Fruit fly (Drosophila melanogaster) whole organism, prepupa: ENCODE results near the gene PAPLA1.

Experiments used
- Blimp-1 ChIP-seq: fragments of 200-800 bp; sonication (Bioruptor generic); optimal IDR thresholded peaks from 3 replicates; lab custom pipeline; 2017; ENCODE audit warnings: missing biosample characterization, missing genetic modification characterization, mild to moderate bottlenecking, moderate library complexity, missing genetic modification reagents
- CG11762 ChIP-seq: fragments of 200-800 bp; sonication (Bioruptor generic); optimal IDR thresholded peaks from 3 replicates; lab custom pipeline; 2016; ENCODE audit warnings: missing biosample characterization, missing genetic modification characterization; ENCODE audit not compliant: insufficient read depth
- CG11902 ChIP-seq: fragments of 200-800 bp; sonication (Bioruptor generic); optimal IDR thresholded peaks from 3 replicates; lab custom pipeline; 2016; ENCODE audit warnings: missing biosample characterization, missing genetic modification characterization
- CG15336 ChIP-seq: fragments of 200-800 bp; sonication (Bioruptor generic); IDR thresholded peaks from 2 replicates; pipeline ENCODE4 v1.3.6; 2022; ENCODE audit warnings: missing biosample characterization, missing genetic modification characterization
- CG1621 ChIP-seq: fragments of 200-800 bp; sonication (Bioruptor generic); optimal IDR thresholded peaks from 3 replicates; lab custom pipeline; 2018; ENCODE audit warnings: missing biosample characterization, mild to moderate bottlenecking, missing genetic modification characterization
- CG16779 ChIP-seq: fragments of 200-800 bp; sonication (Bioruptor generic); optimal IDR thresholded peaks from 3 replicates; lab custom pipeline; 2017; ENCODE audit warnings: missing biosample characterization, mild to moderate bottlenecking, missing genetic modification characterization
- CG31627 ChIP-seq: fragments of 200-800 bp; sonication (Bioruptor generic); optimal IDR thresholded peaks from 3 replicates; lab custom pipeline; 2016; ENCODE audit warnings: missing biosample characterization, missing genetic modification characterization
- CG32006 ChIP-seq: fragments of 200-800 bp; sonication (Bioruptor generic); optimal IDR thresholded peaks from 3 replicates; lab custom pipeline; 2017; ENCODE audit warnings: missing biosample characterization, mild to moderate bottlenecking, missing genetic modification characterization
- CG34406 ChIP-seq: fragments of 200-800 bp; sonication (Bioruptor generic); optimal IDR thresholded peaks from 3 replicates; lab custom pipeline; 2016; ENCODE audit warnings: missing biosample characterization, missing genetic modification characterization
- CG3919 ChIP-seq: fragments of 200-800 bp; sonication (Bioruptor generic); optimal IDR thresholded peaks from 3 replicates; lab custom pipeline; 2016; ENCODE audit warnings: missing biosample characterization, missing genetic modification characterization
- CG4318 ChIP-seq: fragments of 200-800 bp; sonication (Bioruptor generic); optimal IDR thresholded peaks from 3 replicates; lab custom pipeline; 2017; ENCODE audit warnings: missing biosample characterization, mild to moderate bottlenecking, missing genetic modification characterization
- CG6792 ChIP-seq: fragments of 200-800 bp; sonication (Bioruptor generic); optimal IDR thresholded peaks from 3 replicates; lab custom pipeline; 2016; ENCODE audit warnings: missing biosample characterization, missing genetic modification characterization
- CG6854 ChIP-seq: fragments of 200-800 bp; sonication (Bioruptor generic); optimal IDR thresholded peaks from 2 replicates; lab custom pipeline; 2017; ENCODE audit warnings: missing biosample characterization, mild to moderate bottlenecking, missing genetic modification characterization
- CG8319 ChIP-seq: fragments of 200-800 bp; sonication (Bioruptor generic); optimal IDR thresholded peaks from 3 replicates; lab custom pipeline; 2016; ENCODE audit warnings: missing biosample characterization, missing genetic modification characterization
- CG8632 ChIP-seq: fragments of 200-800 bp; sonication (Bioruptor generic); optimal IDR thresholded peaks from 3 replicates; lab custom pipeline; 2016; ENCODE audit warnings: missing biosample characterization, missing genetic modification characterization
- CG9139 ChIP-seq: fragments of 200-800 bp; sonication (Bioruptor generic); optimal IDR thresholded peaks from 3 replicates; lab custom pipeline; 2017; ENCODE audit warnings: missing biosample characterization, mild to moderate bottlenecking, missing genetic modification characterization
- Eip75B ChIP-seq: fragments of 200-800 bp; sonication (Bioruptor generic); optimal IDR thresholded peaks from 3 replicates; lab custom pipeline; 2016; ENCODE audit warnings: missing biosample characterization, missing genetic modification characterization
- Eip78C ChIP-seq: fragments of 200-800 bp; sonication (Bioruptor generic); peaks from one replicate; lab custom pipeline; 2016; ENCODE audit warnings: missing biosample characterization, missing genetic modification characterization
- Eip93F ChIP-seq: fragments of 200-800 bp; sonication (Bioruptor generic); optimal IDR thresholded peaks from 2 replicates; lab custom pipeline; 2016; ENCODE audit warnings: missing biosample characterization, mild to moderate bottlenecking, missing genetic modification characterization
- Ets21C ChIP-seq: fragments of 200-800 bp; sonication (Bioruptor generic); optimal IDR thresholded peaks from 3 replicates; lab custom pipeline; 2016; ENCODE audit warnings: missing biosample characterization, missing genetic modification characterization
- Hr38 ChIP-seq: sonication (Bioruptor generic); optimal IDR thresholded peaks from 2 replicates; lab custom pipeline; 2016; ENCODE audit warnings: missing biosample characterization, missing genetic modification characterization
- Hr39 ChIP-seq: fragments of 200-800 bp; sonication (Bioruptor generic); optimal IDR thresholded peaks from 2 replicates; lab custom pipeline; 2016; ENCODE audit warnings: missing biosample characterization, missing genetic modification characterization
- Met ChIP-seq: fragments of 200-800 bp; sonication (Bioruptor generic); optimal IDR thresholded peaks from 3 replicates; lab custom pipeline; 2016; ENCODE audit warnings: missing biosample characterization, missing genetic modification characterization
- OdsH ChIP-seq: fragments of 200-800 bp; sonication (Bioruptor generic); optimal IDR thresholded peaks from 3 replicates; lab custom pipeline; 2016; ENCODE audit warnings: missing biosample characterization, missing genetic modification characterization
- Smox ChIP-seq: fragments of 200-800 bp; sonication (Bioruptor generic); optimal IDR thresholded peaks from 3 replicates; lab custom pipeline; 2016; ENCODE audit warnings: missing biosample characterization, missing genetic modification characterization
- Sox102F ChIP-seq: fragments of 200-800 bp; sonication (Bioruptor generic); optimal IDR thresholded peaks from 2 replicates; lab custom pipeline; 2016; ENCODE audit warnings: missing biosample characterization, mild to moderate bottlenecking, missing genetic modification characterization
- Sox14 ChIP-seq: fragments of 200-800 bp; sonication (Bioruptor generic); optimal IDR thresholded peaks from 3 replicates; lab custom pipeline; 2016; ENCODE audit warnings: missing biosample characterization, missing genetic modification characterization
- Sox15 ChIP-seq: fragments of 200-800 bp; sonication (Bioruptor generic); optimal IDR thresholded peaks from 3 replicates; lab custom pipeline; 2016; ENCODE audit warnings: missing biosample characterization, missing genetic modification characterization
- achi ChIP-seq: fragments of 200-800 bp; sonication (Bioruptor generic); optimal IDR thresholded peaks from 3 replicates; lab custom pipeline; 2016; ENCODE audit warnings: missing biosample characterization, missing genetic modification characterization
- acj6 ChIP-seq: fragments of 200-800 bp; sonication (Bioruptor generic); optimal IDR thresholded peaks from 3 replicates; lab custom pipeline; 2016; ENCODE audit warnings: missing biosample characterization, missing genetic modification characterization
- cyc ChIP-seq: fragments of 200-800 bp; sonication (Bioruptor generic); optimal IDR thresholded peaks from 3 replicates; lab custom pipeline; 2016; ENCODE audit warnings: missing biosample characterization, missing genetic modification characterization
- dac ChIP-seq: fragments of 200-800 bp; sonication (Bioruptor generic); optimal IDR thresholded peaks from 2 replicates; lab custom pipeline; 2017; ENCODE audit warnings: missing biosample characterization, mild to moderate bottlenecking, missing genetic modification characterization
- eg ChIP-seq: fragments of 200-800 bp; sonication (Bioruptor generic); IDR thresholded peaks from 3 replicates; pipeline ENCODE4 v1.3.6; 2022; ENCODE audit warnings: missing biosample characterization, missing genetic modification characterization
- esn ChIP-seq: fragments of 200-800 bp; sonication (Bioruptor generic); optimal IDR thresholded peaks from 2 replicates; lab custom pipeline; 2016; ENCODE audit warnings: missing biosample characterization, mild to moderate bottlenecking, missing genetic modification characterization, moderate library complexity
- fd59A ChIP-seq: fragments of 200-800 bp; sonication (Bioruptor generic); optimal IDR thresholded peaks from 2 replicates; lab custom pipeline; 2017; ENCODE audit warnings: missing biosample characterization, mild to moderate bottlenecking, missing genetic modification characterization, missing genetic modification reagents
- fd85E ChIP-seq: fragments of 200-800 bp; sonication (Bioruptor generic); optimal IDR thresholded peaks from 3 replicates; lab custom pipeline; 2016; ENCODE audit warnings: missing biosample characterization, missing genetic modification characterization
- fkh ChIP-seq: fragments of 200-800 bp; sonication (Bioruptor generic); optimal IDR thresholded peaks from 3 replicates; lab custom pipeline; 2017; ENCODE audit warnings: missing biosample characterization, mild to moderate bottlenecking, missing genetic modification characterization, moderate library complexity
- pdm3 ChIP-seq: fragments of 200-800 bp; sonication (Bioruptor generic); optimal IDR thresholded peaks from 3 replicates; lab custom pipeline; 2016; ENCODE audit warnings: missing biosample characterization, missing genetic modification characterization
- salr ChIP-seq, 2 experiments: fragments of 200-800 bp; sonication (Bioruptor generic); optimal IDR thresholded peaks; 3 replicates each; lab custom pipeline; 2016 to 2018; ENCODE audit warnings: missing biosample characterization in 2 of 2, missing genetic modification characterization in 2 of 2, mild to moderate bottlenecking in 1 of 2
- spab ChIP-seq: fragments of 200-800 bp; sonication (Bioruptor generic); optimal IDR thresholded peaks from 2 replicates; lab custom pipeline; 2017; ENCODE audit warnings: missing biosample characterization, mild to moderate bottlenecking, missing genetic modification characterization, missing genetic modification reagents
- ss ChIP-seq, 2 experiments: fragments of 200-800 bp; sonication (Bioruptor generic); optimal IDR thresholded peaks; 2 replicates in 1 of 2; 3 replicates in 1 of 2; lab custom pipeline; 2017 to 2018; ENCODE audit warnings: mild to moderate bottlenecking in 2 of 2, missing biosample characterization in 2 of 2, missing genetic modification characterization in 2 of 2, moderate library complexity in 1 of 2
- svp ChIP-seq: fragments of 200-800 bp; sonication (Bioruptor generic); peaks from one replicate; lab custom pipeline; 2016; ENCODE audit warnings: missing biosample characterization, missing genetic modification characterization
- topi ChIP-seq: fragments of 200-800 bp; sonication (Bioruptor generic); optimal IDR thresholded peaks from 3 replicates; lab custom pipeline; 2016; ENCODE audit warnings: missing biosample characterization, missing genetic modification characterization
- vri ChIP-seq: fragments of 200-800 bp; sonication (Bioruptor generic); optimal IDR thresholded peaks from 3 replicates; lab custom pipeline; 2016; ENCODE audit warnings: missing biosample characterization, mild to moderate bottlenecking, missing genetic modification characterization

Gene PAPLA1

dm6 chr2L:8100489-8101352 lies 58.7 kb downstream of the PAPLA1 start (continued):
- TF ChIP-seq Hr39 (GFP tag; lab: Kevin White, UChicago): no peak
- TF ChIP-seq Sox102F (GFP tag; lab: Kevin White, UChicago): no peak
- TF ChIP-seq spab (GFP tag; lab: Kevin White, UChicago): peak; percentile 9
- no peak for TF ChIP-seq CG31627 (GFP tag; lab: Kevin White, UChicago)
- peak; percentile 44 for TF ChIP-seq CG34406 (GFP tag; lab: Kevin White, UChicago)
- TF ChIP-seq salr (GFP tag; optimal IDR thresholded peaks at IDR 0.05; lab: Kevin White, UChicago): no peak
- no peak for TF ChIP-seq Eip75B (GFP tag; lab: Kevin White, UChicago)
- TF ChIP-seq Sox15 (GFP tag; lab: Kevin White, UChicago): peak; percentile 13
- TF ChIP-seq CG6792 (GFP tag; lab: Kevin White, UChicago): no peak
- no peak for TF ChIP-seq CG16779 (tag; lab: Kevin White, UChicago)
- TF ChIP-seq Met: peak; percentile 60
- TF ChIP-seq CG11762 (GFP tag; lab: Kevin White, UChicago): no peak
- TF ChIP-seq CG4318 (GFP tag; lab: Kevin White, UChicago): no peak
- no peak for TF ChIP-seq Sox14 (GFP tag; lab: Kevin White, UChicago)
- peak; percentile 56 for TF ChIP-seq CG15336 (GFP tag; lab: Robert Waterston, UW)
- no peak for TF ChIP-seq CG11902 (GFP tag; lab: Kevin White, UChicago)
- no peak for TF ChIP-seq CG6854 (GFP tag; lab: Kevin White, UChicago)
- TF ChIP-seq CG32006 (GFP tag; lab: Kevin White, UChicago): no peak
- TF ChIP-seq achi (GFP tag; lab: Kevin White, UChicago): peak; percentile 30
- TF ChIP-seq CG9139 (GFP tag; lab: Kevin White, UChicago): no peak
- peak; percentile 42 for TF ChIP-seq cyc

- no peak for TF ChIP-seq achi (GFP tag; lab: Kevin White, UChicago)
- no peak for TF ChIP-seq Met
- peak; percentile 59 for TF ChIP-seq Eip78C (GFP tag; lab: Kevin White, UChicago)
- TF ChIP-seq vri: peak; percentile 22
- no peak for TF ChIP-seq CG3919 (GFP tag; lab: Kevin White, UChicago)
- peak; percentile 6; the same call in 1 of the 2 replicates for TF ChIP-seq CG15336 (GFP tag; lab: Robert Waterston, UW)
- no peak for TF ChIP-seq Hr39 (GFP tag; lab: Kevin White, UChicago)
- TF ChIP-seq CG9139 (GFP tag; lab: Kevin White, UChicago): no peak
- no peak for TF ChIP-seq CG8632
- no peak for TF ChIP-seq OdsH
- TF ChIP-seq CG34406 (GFP tag; lab: Kevin White, UChicago): no peak
- no peak for TF ChIP-seq CG8319 (GFP tag; lab: Kevin White, UChicago)
- TF ChIP-seq Sox15 (GFP tag; lab: Kevin White, UChicago): no peak
- no peak for TF ChIP-seq CG1621
- no peak for TF ChIP-seq dac (GFP tag; lab: Kevin White, UChicago)
- no peak for TF ChIP-seq Smox
- TF ChIP-seq eg (GFP tag; lab: Robert Waterston, UW): no peak; the same call in 2 of the 3 replicates
- no peak for TF ChIP-seq fkh (GFP tag; lab: Kevin White, UChicago)
- no peak for TF ChIP-seq Hr38 (GFP tag; lab: Kevin White, UChicago)
- no peak for TF ChIP-seq pdm3 (GFP tag; lab: Kevin White, UChicago)
- TF ChIP-seq CG32006 (GFP tag; lab: Kevin White, UChicago): peak; percentile 4
- peak; percentile 15 for TF ChIP-seq Sox102F (GFP tag; lab: Kevin White, UChicago)
- no peak for TF ChIP-seq svp
- TF ChIP-seq ss (GFP tag; optimal IDR thresholded peaks at IDR 0.05; lab: Kevin White, UChicago): no peak
- peak; percentile 1 for TF ChIP-seq topi
- TF ChIP-seq CG11762 (GFP tag; lab: Kevin White, UChicago): no peak
- no peak for TF ChIP-seq acj6 (GFP tag; lab: Kevin White, UChicago)
- TF ChIP-seq fd85E (GFP tag; lab: Kevin White, UChicago): no peak
- TF ChIP-seq Blimp-1 (GFP tag; lab: Kevin White, UChicago): no peak
- TF ChIP-seq esn: peak; percentile 19
- no peak for TF ChIP-seq Eip93F (GFP tag; lab: Kevin White, UChicago)
- TF ChIP-seq CG31627 (GFP tag; lab: Kevin White, UChicago): peak; percentile 19
- no peak for TF ChIP-seq fd59A (GFP tag; lab: Kevin White, UChicago)
- no peak for TF ChIP-seq CG4318 (GFP tag; lab: Kevin White, UChicago)
- no peak for TF ChIP-seq cyc
- TF ChIP-seq Ets21C (GFP tag; lab: Kevin White, UChicago): no peak
These were observed 59.6 kb downstream of the PAPLA1 start for dm6 chr2L:8099615-8100375.
